Fruit fly (Drosophila melanogaster) whole organism, prepupa: ENCODE results near the gene CG17666.

Experiments
- CG16779 ChIP-seq: fragments of 200-800 bp; sonication (Bioruptor generic); optimal IDR thresholded peaks from 3 replicates; lab custom pipeline; 2017; ENCODE audit warnings: missing biosample characterization, mild to moderate bottlenecking, missing genetic modification characterization
- CG31627 ChIP-seq: fragments of 200-800 bp; sonication (Bioruptor generic); optimal IDR thresholded peaks from 3 replicates; lab custom pipeline; 2016; ENCODE audit warnings: missing biosample characterization, missing genetic modification characterization
- CG4318 ChIP-seq: fragments of 200-800 bp; sonication (Bioruptor generic); optimal IDR thresholded peaks from 3 replicates; lab custom pipeline; 2017; ENCODE audit warnings: missing biosample characterization, mild to moderate bottlenecking, missing genetic modification characterization
- Hr38 ChIP-seq: sonication (Bioruptor generic); optimal IDR thresholded peaks from 2 replicates; lab custom pipeline; 2016; ENCODE audit warnings: missing biosample characterization, missing genetic modification characterization
- cyc ChIP-seq: fragments of 200-800 bp; sonication (Bioruptor generic); optimal IDR thresholded peaks from 3 replicates; lab custom pipeline; 2016; ENCODE audit warnings: missing biosample characterization, missing genetic modification characterization

dm6 chr3L:12754769-12755189 lies 26.3 kb upstream of the CG17666 start, which contains the start of the genes CG10973 and Vps13D:
- TF ChIP-seq Hr38, result no peak
- TF ChIP-seq CG4318 (GFP tag; lab: Kevin White, UChicago), result no peak
- TF ChIP-seq CG31627 (GFP tag; lab: Kevin White, UChicago), result no peak
- TF ChIP-seq cyc (GFP tag; lab: Kevin White, UChicago), result no peak
- no peak for TF ChIP-seq CG16779 (tag; lab: Kevin White, UChicago)
